Fruit fly (Drosophila melanogaster) whole organism, embryonic: ENCODE data around the gene CG32040.
A peak's percentile ranks its signal among the peaks of the same experiment; 100 is the strongest.

ENCODE experiments used
- Asciz ChIP-seq: fragments of 200-800 bp; sonication (Bioruptor generic); optimal IDR thresholded peaks from 2 replicates; lab custom pipeline; 2017; ENCODE audit warnings: missing biosample characterization, mild to moderate bottlenecking, missing genetic modification characterization, missing genetic modification reagents
- CG12769 ChIP-seq: fragments of 200-800 bp; sonication (Bioruptor generic); optimal IDR thresholded peaks from 2 replicates; lab custom pipeline; 2019; ENCODE audit warnings: missing biosample characterization, mild to moderate bottlenecking, missing genetic modification characterization, moderate library complexity
- CG13123 ChIP-seq: fragments of 200-800 bp; sonication (Bioruptor generic); optimal IDR thresholded peaks from 2 replicates; lab custom pipeline; 2016; ENCODE audit warnings: missing biosample characterization, missing genetic modification characterization
- CG14667 ChIP-seq: fragments of 200-800 bp; sonication (Bioruptor generic); IDR thresholded peaks from 2 replicates; pipeline ENCODE4 v1.3.6; 2022; ENCODE audit warnings: missing biosample characterization, missing genetic modification characterization
- CG14860 ChIP-seq: fragments of 200-800 bp; sonication (Bioruptor generic); IDR thresholded peaks from 3 replicates; pipeline ENCODE4 v1.3.6; 2022; ENCODE audit warnings: missing biosample characterization, missing genetic modification characterization; ENCODE audit not compliant: partially characterized antibody
- CG16815 ChIP-seq: fragments of 200-800 bp; sonication (Bioruptor generic); optimal IDR thresholded peaks from 3 replicates; lab custom pipeline; 2017; ENCODE audit warnings: missing biosample characterization, mild to moderate bottlenecking, missing genetic modification characterization
- CG2120 ChIP-seq: fragments of 200-800 bp; sonication (Bioruptor generic); optimal IDR thresholded peaks from 3 replicates; lab custom pipeline; 2016; ENCODE audit warnings: missing biosample characterization, missing genetic modification characterization
- CG2199 ChIP-seq: fragments of 200-800 bp; sonication (Bioruptor generic); IDR thresholded peaks from 3 replicates; pipeline ENCODE4 v1.3.6; 2022; ENCODE audit warnings: missing biosample characterization, missing genetic modification characterization
- CG2889 ChIP-seq: fragments of 200-800 bp; sonication (Bioruptor generic); IDR thresholded peaks from 3 replicates; pipeline ENCODE4 v1.3.6; 2022; ENCODE audit warnings: missing biosample characterization, missing genetic modification characterization
- CG3065 ChIP-seq: fragments of 200-800 bp; sonication (Bioruptor generic); optimal IDR thresholded peaks from 2 replicates; lab custom pipeline; 2016; ENCODE audit warnings: missing biosample characterization, missing genetic modification characterization
- CG31388 ChIP-seq: fragments of 200-800 bp; sonication (Bioruptor generic); optimal IDR thresholded peaks from 2 replicates; lab custom pipeline; 2016; ENCODE audit warnings: missing biosample characterization, missing genetic modification characterization
- CG31441 ChIP-seq: fragments of 200-800 bp; sonication (Bioruptor generic); IDR thresholded peaks from 2 replicates; pipeline ENCODE4 v1.3.6; 2022; ENCODE audit warnings: missing biosample characterization, missing genetic modification characterization
- CG3281 ChIP-seq: fragments of 200-800 bp; sonication (Bioruptor generic); optimal IDR thresholded peaks from 3 replicates; lab custom pipeline; 2017; ENCODE audit warnings: missing biosample characterization, mild to moderate bottlenecking, missing genetic modification characterization
- CG6854 ChIP-seq: fragments of 200-800 bp; sonication (Bioruptor generic); optimal IDR thresholded peaks from 3 replicates; lab custom pipeline; 2017; ENCODE audit warnings: missing biosample characterization, mild to moderate bottlenecking, missing genetic modification characterization
- CG9797 ChIP-seq: fragments of 200-800 bp; sonication (Bioruptor generic); optimal IDR thresholded peaks from 3 replicates; lab custom pipeline; 2018; ENCODE audit warnings: missing biosample characterization, mild to moderate bottlenecking, missing genetic modification characterization
- CG9876 ChIP-seq: fragments of 200-800 bp; sonication (Bioruptor generic); optimal IDR thresholded peaks from 2 replicates; lab custom pipeline; 2016; ENCODE audit warnings: missing biosample characterization, missing genetic modification characterization
- D ChIP-seq, 2 experiments: fragments of 200-800 bp in 1 of 2; fragments of >200 bp in 1 of 2; sonication (Bioruptor generic) in 1 of 2; optimal IDR thresholded peaks; 2 replicates in 1 of 2; 3 replicates in 1 of 2; lab custom pipeline; 2017; ENCODE audit warnings: mild to moderate bottlenecking in 1 of 2, missing biosample characterization in 1 of 2, missing genetic modification characterization in 1 of 2, missing genetic modification reagents in 1 of 2
- Dll ChIP-seq: fragments of 200-800 bp; sonication (Bioruptor generic); IDR thresholded peaks from 4 replicates; pipeline ENCODE4 v1.3.6; 2022; ENCODE audit warnings: missing biosample characterization, missing genetic modification characterization; ENCODE audit not compliant: partially characterized antibody
- ERR ChIP-seq: fragments of 200-800 bp; sonication (Bioruptor generic); optimal IDR thresholded peaks from 2 replicates; lab custom pipeline; 2016; ENCODE audit warnings: missing biosample characterization, missing genetic modification characterization
- Gsc ChIP-seq: fragments of 200-800 bp; sonication (Bioruptor generic); IDR thresholded peaks from 2 replicates; pipeline ENCODE4 v1.3.6; 2022; ENCODE audit warnings: missing biosample characterization, missing genetic modification characterization
- HHEX ChIP-seq: fragments of 200-800 bp; sonication (Bioruptor generic); optimal IDR thresholded peaks from 3 replicates; lab custom pipeline; 2017; ENCODE audit warnings: missing biosample characterization, mild to moderate bottlenecking, missing genetic modification characterization, missing genetic modification reagents
- HLH54F ChIP-seq: fragments of 200-800 bp; sonication (Bioruptor generic); optimal IDR thresholded peaks from 3 replicates; lab custom pipeline; 2016; ENCODE audit warnings: missing biosample characterization, missing genetic modification characterization
- Hsf ChIP-seq: fragments of 200-800 bp; sonication (Bioruptor generic); optimal IDR thresholded peaks from 3 replicates; lab custom pipeline; 2016; ENCODE audit warnings: missing biosample characterization, missing genetic modification characterization
- MESR4 ChIP-seq: fragments of 200-800 bp; sonication (Bioruptor generic); optimal IDR thresholded peaks from 2 replicates; lab custom pipeline; 2018; ENCODE audit warnings: missing biosample characterization, mild to moderate bottlenecking, missing genetic modification characterization, moderate library complexity
- MTF-1 ChIP-seq: fragments of 200-800 bp; sonication (Bioruptor generic); optimal IDR thresholded peaks from 2 replicates; lab custom pipeline; 2018; ENCODE audit warnings: missing biosample characterization, mild to moderate bottlenecking, missing genetic modification characterization, borderline replicate concordance
- Med ChIP-seq: fragments of 200-800 bp; sonication (Bioruptor generic); peaks from one replicate; lab custom pipeline; 2016; ENCODE audit warnings: missing biosample characterization, missing genetic modification characterization, mild to moderate bottlenecking, inconsistent platforms, moderate library complexity
- Mrtf ChIP-seq: fragments of 200-800 bp; sonication (Bioruptor generic); IDR thresholded peaks from 3 replicates; pipeline ENCODE4 v1.3.6; 2022; ENCODE audit warnings: missing biosample characterization, missing genetic modification characterization
- Myb ChIP-seq: fragments of 200-800 bp; sonication (Bioruptor generic); optimal IDR thresholded peaks from 2 replicates; lab custom pipeline; 2016; ENCODE audit warnings: missing biosample characterization, missing genetic modification characterization
- NFAT ChIP-seq: fragments of 200-800 bp; sonication (Bioruptor generic); IDR thresholded peaks from 2 replicates; pipeline ENCODE4 v1.3.6; 2022; ENCODE audit warnings: missing biosample characterization, missing genetic modification characterization
- Oaz ChIP-seq: fragments of 200-800 bp; sonication (Bioruptor generic); IDR thresholded peaks from 2 replicates; pipeline ENCODE4 v1.3.6; 2022; ENCODE audit warnings: missing biosample characterization, missing genetic modification characterization
- Sin3A ChIP-seq: fragments of >200 bp; optimal IDR thresholded peaks from 2 replicates; lab custom pipeline; 2018
- Ssrp ChIP-seq: fragments of 200-800 bp; sonication (Bioruptor generic); optimal IDR thresholded peaks from 2 replicates; lab custom pipeline; 2018; ENCODE audit warnings: missing biosample characterization, mild to moderate bottlenecking, missing genetic modification characterization, moderate library complexity
- Taf1 ChIP-seq: fragments of 200-800 bp; sonication (Bioruptor generic); IDR thresholded peaks from 2 replicates; pipeline ENCODE4 v1.3.6; 2022; ENCODE audit warnings: missing biosample characterization, missing genetic modification characterization
- YL-1 ChIP-seq: fragments of 200-800 bp; sonication (Bioruptor generic); optimal IDR thresholded peaks from 3 replicates; lab custom pipeline; 2017; ENCODE audit warnings: missing biosample characterization, mild to moderate bottlenecking, missing genetic modification characterization
- ap ChIP-seq: fragments of 200-800 bp; sonication (Bioruptor generic); IDR thresholded peaks from 2 replicates; pipeline ENCODE4 v1.3.6; 2022; ENCODE audit warnings: missing biosample characterization, missing genetic modification characterization
- bowl ChIP-seq: fragments of 200-800 bp; sonication (Bioruptor generic); IDR thresholded peaks from 2 replicates; pipeline ENCODE4 v1.3.6; 2022; ENCODE audit warnings: missing biosample characterization, missing genetic modification characterization
- bsh ChIP-seq, 2 experiments: fragments of 200-800 bp; sonication (Bioruptor generic); optimal IDR thresholded peaks; 2 replicates each; lab custom pipeline; 2017 to 2018; ENCODE audit warnings: mild to moderate bottlenecking in 2 of 2, missing biosample characterization in 2 of 2, missing genetic modification characterization in 2 of 2, moderate library complexity in 1 of 2
- cad ChIP-seq: fragments of >200 bp; optimal IDR thresholded peaks from 2 replicates; lab custom pipeline; 2017; ENCODE audit warnings: missing biosample characterization, missing genetic modification characterization
- dysf ChIP-seq: fragments of 200-800 bp; sonication (Bioruptor generic); IDR thresholded peaks from 3 replicates; pipeline ENCODE4 v1.3.6; 2022; ENCODE audit warnings: missing biosample characterization, missing genetic modification characterization
- ems ChIP-seq: fragments of 200-800 bp; sonication (Bioruptor generic); optimal IDR thresholded peaks from 3 replicates; lab custom pipeline; 2016; ENCODE audit warnings: missing biosample characterization, missing genetic modification characterization
- fd102C ChIP-seq: fragments of 200-800 bp; sonication (Bioruptor generic); optimal IDR thresholded peaks from 2 replicates; lab custom pipeline; 2018; ENCODE audit warnings: missing biosample characterization, mild to moderate bottlenecking, missing genetic modification characterization, moderate library complexity
- fd64A ChIP-seq: fragments of 200-800 bp; sonication (Bioruptor generic); optimal IDR thresholded peaks from 3 replicates; lab custom pipeline; 2018; ENCODE audit warnings: missing biosample characterization, mild to moderate bottlenecking, missing genetic modification characterization
- ftz-f1 ChIP-seq: fragments of 200-800 bp; sonication (Bioruptor generic); optimal IDR thresholded peaks from 2 replicates; lab custom pipeline; 2016; ENCODE audit warnings: missing biosample characterization, missing genetic modification characterization
- gsb-n ChIP-seq: fragments of 200-800 bp; sonication (Bioruptor generic); optimal IDR thresholded peaks from 3 replicates; lab custom pipeline; 2018; ENCODE audit warnings: missing biosample characterization, mild to moderate bottlenecking, missing genetic modification characterization
- ind ChIP-seq: fragments of 200-800 bp; sonication (Bioruptor generic); optimal IDR thresholded peaks from 3 replicates; lab custom pipeline; 2016; ENCODE audit warnings: missing biosample characterization, missing genetic modification characterization
- jing ChIP-seq: fragments of 200-800 bp; sonication (Bioruptor generic); optimal IDR thresholded peaks from 2 replicates; lab custom pipeline; 2018; ENCODE audit warnings: missing biosample characterization, mild to moderate bottlenecking, missing genetic modification characterization
- jumu ChIP-seq: fragments of 200-800 bp; sonication (Bioruptor generic); optimal IDR thresholded peaks from 3 replicates; lab custom pipeline; 2016; ENCODE audit warnings: missing biosample characterization, missing genetic modification characterization
- row ChIP-seq: fragments of 200-800 bp; sonication (Bioruptor generic); IDR thresholded peaks from 3 replicates; pipeline ENCODE4 v1.3.6; 2022; ENCODE audit warnings: missing biosample characterization, missing genetic modification characterization
- ssp ChIP-seq: fragments of 200-800 bp; sonication (Bioruptor generic); IDR thresholded peaks from 2 replicates; pipeline ENCODE4 v1.3.6; 2022; ENCODE audit warnings: missing biosample characterization, missing genetic modification characterization
- stc ChIP-seq: fragments of 200-800 bp; sonication (Bioruptor generic); IDR thresholded peaks from 2 replicates; pipeline ENCODE4 v1.3.6; 2022; ENCODE audit warnings: missing biosample characterization, missing genetic modification characterization
- zfh2 ChIP-seq: fragments of 200-800 bp; sonication (Bioruptor generic); optimal IDR thresholded peaks from 2 replicates; lab custom pipeline; 2016; ENCODE audit warnings: missing biosample characterization, missing genetic modification characterization

Gene CG32040

dm6 chr3L:9397156-9397555, 43.3 kb downstream of the CG32040 start (continued):
- TF ChIP-seq CG3065 (GFP tag; lab: Kevin White, UChicago) (no peak), ap (GFP tag; lab: Robert Waterston, UW) (no peak), CG31441 (GFP tag; lab: Robert Waterston, UW) (peak; percentile 35; the same call in 1 of the 2 replicates), fd102C (peak; percentile 80), MESR4 (no peak), MTF-1 (GFP tag; lab: Kevin White, UChicago) (peak; percentile 87), Dll (GFP tag; lab: Robert Waterston, UW) (no peak), cad (GFP tag; lab: Kevin White, UChicago) (no peak), Mrtf (GFP tag; lab: Robert Waterston, UW) (no peak), CG3281 (peak; percentile 91), CG2120 (GFP tag; lab: Kevin White, UChicago) (peak; percentile 60), NFAT (GFP tag; lab: Robert Waterston, UW) (no peak), zfh2 (peak; percentile 16), D (optimal IDR thresholded peaks at IDR 0.05; lab: Kevin White, UChicago) (no peak), D (GFP tag; optimal IDR thresholded peaks at IDR 0.05; lab: Kevin White, UChicago) (peak; percentile 48), CG14860 (GFP tag; lab: Robert Waterston, UW) (no peak), CG9876 (GFP tag; lab: Kevin White, UChicago) (no peak), jumu (no peak), Oaz (GFP tag; lab: Robert Waterston, UW) (no peak), YL-1 (GFP tag; lab: Kevin White, UChicago) (peak; percentile 30), dysf (GFP tag; lab: Robert Waterston, UW) (peak; percentile 5; the same call in 1 of the 3 replicates), Gsc (no peak), Sin3A (lab: Kevin White, UChicago) (no peak), stc (GFP tag; lab: Robert Waterston, UW) (peak; percentile 53; the same call in 1 of the 2 replicates), ERR (GFP tag; lab: Kevin White, UChicago) (peak; percentile 49), bowl (no peak), ind (GFP tag; lab: Kevin White, UChicago) (no peak), gsb-n (peak; percentile 38), Ssrp (no peak), HHEX (GFP tag; lab: Kevin White, UChicago) (peak; percentile 89), HLH54F (GFP tag; lab: Kevin White, UChicago) (peak; percentile 10), jing (GFP tag; lab: Kevin White, UChicago) (no peak), CG12769 (tag; lab: Kevin White, UChicago) (peak; percentile 78), Myb (GFP tag; lab: Kevin White, UChicago) (peak; percentile 25), Asciz (GFP tag; lab: Kevin White, UChicago) (peak; percentile 85), Med (GFP tag; lab: Kevin White, UChicago) (peak; percentile 92), CG14667 (GFP tag; lab: Robert Waterston, UW) (no peak), ssp (GFP tag; lab: Robert Waterston, UW) (no peak), CG13123 (GFP tag; lab: Kevin White, UChicago) (no peak), row (GFP tag; lab: Robert Waterston, UW) (no peak), bsh (GFP tag; optimal IDR thresholded peaks at IDR 0.05; lab: Kevin White, UChicago) (peak in 1 of 2 experiments; percentile 4), CG2199 (peak; percentile 47; the same call in 1 of the 3 replicates), CG2889 (GFP tag; lab: Robert Waterston, UW) (no peak), CG16815 (GFP tag; lab: Kevin White, UChicago) (no peak), Hsf (GFP tag; lab: Kevin White, UChicago) (no peak), CG31388 (GFP tag; lab: Kevin White, UChicago) (no peak), Taf1 (GFP tag; lab: Robert Waterston, UW) (no peak), ftz-f1 (GFP tag; lab: Kevin White, UChicago) (no peak), fd64A (peak; percentile 82), CG9797 (GFP tag; lab: Kevin White, UChicago) (peak; percentile 1), CG6854 (GFP tag; lab: Kevin White, UChicago) (peak; percentile 82), ems (peak; percentile 38)
